Worm (Caenorhabditis elegans) whole organism, early embryonic: ENCODE data around the gene F37C4.4.

Experiments
- B0310.2 ChIP-seq: sonication (generic microtip); optimal IDR thresholded peaks from 2 replicates; lab custom pipeline; 2016; ENCODE audit warnings: mild to moderate bottlenecking, missing genetic modification characterization, missing compliant biosample characterization
- F13C5.2 ChIP-seq: sonication (generic microtip); optimal IDR thresholded peaks from 2 replicates; lab custom pipeline; 2017; ENCODE audit warnings: mild to moderate bottlenecking, missing genetic modification characterization, inconsistent platforms, missing compliant biosample characterization
- ama-1 ChIP-seq: fragments of 150-350 bp; optimal IDR thresholded peaks from 2 replicates; lab custom pipeline; 2014
- ceh-13 ChIP-seq: fragments of 200-800 bp; sonication (Bioruptor generic); optimal IDR thresholded peaks from 2 replicates; lab custom pipeline; 2018; ENCODE audit warnings: mild to moderate bottlenecking, missing genetic modification characterization, missing compliant biosample characterization
- ceh-36 ChIP-seq: sonication (generic microtip); optimal IDR thresholded peaks from 2 replicates; lab custom pipeline; 2016; ENCODE audit warnings: missing genetic modification characterization, inconsistent platforms, missing compliant biosample characterization
- ets-7 ChIP-seq: sonication (generic microtip); optimal IDR thresholded peaks from 2 replicates; lab custom pipeline; 2016; ENCODE audit warnings: missing genotype, missing genetic modification characterization, missing compliant biosample characterization
- flt-1 ChIP-seq: fragments of 200-800 bp; sonication (Bioruptor generic); IDR thresholded peaks from 2 replicates; pipeline ENCODE4 v1.3.6; 2022; ENCODE audit warnings: missing genetic modification characterization, missing compliant biosample characterization
- hmg-4 ChIP-seq: fragments of 200-800 bp; sonication (Bioruptor generic); optimal IDR thresholded peaks from 2 replicates; lab custom pipeline; 2018; ENCODE audit warnings: mild to moderate bottlenecking, missing genetic modification characterization, missing compliant biosample characterization
- scrt-1 ChIP-seq: fragments of 200-800 bp; sonication (Bioruptor generic); IDR thresholded peaks from 2 replicates; pipeline ENCODE4 v1.3.6; 2022; ENCODE audit warnings: missing genetic modification characterization, missing compliant biosample characterization
- tbx-11 ChIP-seq: fragments of 200-800 bp; sonication (Bioruptor generic); IDR thresholded peaks from 2 replicates; pipeline ENCODE4 v1.3.6; 2022; ENCODE audit warnings: missing genetic modification characterization, missing compliant biosample characterization
- tbx-37 ChIP-seq: fragments of 200-800 bp; sonication (Bioruptor generic); conservative IDR thresholded peaks from 2 replicates; pipeline ENCODE4 v1.3.6; 2022; ENCODE audit warnings: missing genetic modification reagents, missing genetic modification characterization, missing compliant biosample characterization
- tra-4 ChIP-seq: sonication (generic microtip); optimal IDR thresholded peaks from 2 replicates; lab custom pipeline; 2017; ENCODE audit warnings: missing genetic modification characterization, missing compliant biosample characterization

- no peak for TF ChIP-seq F13C5.2 (tag; lab: Kevin White, UChicago)
- no peak for TF ChIP-seq ets-7 (tag; lab: Kevin White, UChicago)
- TF ChIP-seq tbx-37 (GFP tag; lab: Robert Waterston, UW), result no peak
- no peak for TF ChIP-seq ama-1 (lab: Kevin White, UChicago)
- no peak for TF ChIP-seq ceh-13 (GFP tag; lab: Kevin White, UChicago)
- TF ChIP-seq B0310.2 (tag; lab: Kevin White, UChicago), result no peak
- TF ChIP-seq tbx-11, result no peak
- no peak for TF ChIP-seq scrt-1 (GFP tag; lab: Robert Waterston, UW)
- TF ChIP-seq hmg-4 (GFP tag; lab: Kevin White, UChicago), result no peak
- TF ChIP-seq flt-1 (GFP tag; lab: Robert Waterston, UW), result no peak
- TF ChIP-seq tra-4 (tag; lab: Kevin White, UChicago), result no peak
- TF ChIP-seq ceh-36 (tag; lab: Kevin White, UChicago), result no peak
Measured at ce11 chrIV:3919506-3919905, 52.4 kb downstream of the F37C4.4 start, which contains the start of gene srz-19.
